Worm (Caenorhabditis elegans) whole organism, L4/young adult: ENCODE data around the gene C15C7.6.

Experiments used
- W03F9.2 ChIP-seq: fragments of 150-350 bp; optimal IDR thresholded peaks from 2 replicates; lab custom pipeline; 2014; ENCODE audit warnings: missing biosample characterization, missing genetic modification characterization
- him-1 ChIP-seq: sonication (generic microtip); optimal IDR thresholded peaks from 2 replicates; lab custom pipeline; 2016; ENCODE audit warnings: missing genotype, missing genetic modification reagents, missing genetic modification characterization, missing compliant biosample characterization

- no peak for TF ChIP-seq him-1 (tag; lab: Kevin White, UChicago)
- no peak for TF ChIP-seq W03F9.2 (tag; lab: Kevin White, UChicago)
Measured at ce11 chrX:3156062-3156791, 14.1 kb downstream of the C15C7.6 start.
